Fruit fly (Drosophila melanogaster) whole organism, embryonic: ENCODE measurements around the gene CG11052.

ENCODE experiments used
- Bgb ChIP-seq: fragments of 200-800 bp; sonication (Bioruptor generic); IDR thresholded peaks from 2 replicates; pipeline ENCODE4 v1.3.6; 2022; ENCODE audit warnings: missing biosample characterization, missing genetic modification characterization; ENCODE audit not compliant: partially characterized antibody
- Bteb2 ChIP-seq: fragments of 200-800 bp; sonication (Bioruptor generic); optimal IDR thresholded peaks from 2 replicates; lab custom pipeline; 2016; ENCODE audit warnings: missing biosample characterization, missing genetic modification characterization
- CG10431 ChIP-seq: fragments of 200-800 bp; sonication (Bioruptor generic); optimal IDR thresholded peaks from 3 replicates; lab custom pipeline; 2018; ENCODE audit warnings: missing biosample characterization, mild to moderate bottlenecking, missing genetic modification characterization
- CG10979 ChIP-seq: fragments of 200-800 bp; sonication (Bioruptor generic); optimal IDR thresholded peaks from 2 replicates; lab custom pipeline; 2018; ENCODE audit warnings: missing biosample characterization, mild to moderate bottlenecking, missing genetic modification characterization, moderate library complexity
- CG11085 ChIP-seq: fragments of 200-800 bp; sonication (Bioruptor generic); IDR thresholded peaks from 2 replicates; pipeline ENCODE4 v1.3.6; 2022; ENCODE audit warnings: missing biosample characterization, missing genetic modification characterization
- CG11695 ChIP-seq: fragments of 200-800 bp; sonication (Bioruptor generic); IDR thresholded peaks from 3 replicates; pipeline ENCODE4 v1.3.6; 2022; ENCODE audit warnings: missing biosample characterization, missing genetic modification characterization
- CG12744 ChIP-seq: fragments of 200-800 bp; sonication (Bioruptor generic); optimal IDR thresholded peaks from 2 replicates; lab custom pipeline; 2016; ENCODE audit warnings: missing biosample characterization, missing genetic modification characterization
- CG15696 ChIP-seq: fragments of 200-800 bp; sonication (Bioruptor generic); optimal IDR thresholded peaks from 2 replicates; lab custom pipeline; 2019; ENCODE audit warnings: missing biosample characterization, mild to moderate bottlenecking, missing genetic modification characterization, moderate library complexity
- CG16815 ChIP-seq: fragments of 200-800 bp; sonication (Bioruptor generic); optimal IDR thresholded peaks from 3 replicates; lab custom pipeline; 2017; ENCODE audit warnings: missing biosample characterization, mild to moderate bottlenecking, missing genetic modification characterization
- CG2889 ChIP-seq: fragments of 200-800 bp; sonication (Bioruptor generic); IDR thresholded peaks from 3 replicates; pipeline ENCODE4 v1.3.6; 2022; ENCODE audit warnings: missing biosample characterization, missing genetic modification characterization
- CG31224 ChIP-seq: fragments of 200-800 bp; sonication (Bioruptor generic); IDR thresholded peaks from 2 replicates; pipeline ENCODE4 v1.3.6; 2022; ENCODE audit warnings: missing biosample characterization, missing genetic modification characterization
- CG31365 ChIP-seq: fragments of 200-800 bp; sonication (Bioruptor generic); optimal IDR thresholded peaks from 2 replicates; lab custom pipeline; 2018; ENCODE audit warnings: missing biosample characterization, mild to moderate bottlenecking, missing genetic modification characterization
- CG32532 ChIP-seq: fragments of 200-800 bp; sonication (Bioruptor generic); IDR thresholded peaks from 2 replicates; pipeline ENCODE4 v1.3.6; 2022; ENCODE audit warnings: missing biosample characterization, missing genetic modification characterization
- CG3281 ChIP-seq: fragments of 200-800 bp; sonication (Bioruptor generic); optimal IDR thresholded peaks from 3 replicates; lab custom pipeline; 2017; ENCODE audit warnings: missing biosample characterization, mild to moderate bottlenecking, missing genetic modification characterization
- CG4404 ChIP-seq: fragments of 200-800 bp; sonication (Bioruptor generic); IDR thresholded peaks from 2 replicates; pipeline ENCODE4 v1.3.6; 2022; ENCODE audit warnings: missing biosample characterization, missing genetic modification characterization
- CG4424 ChIP-seq: fragments of 200-800 bp; sonication (Bioruptor generic); optimal IDR thresholded peaks from 3 replicates; lab custom pipeline; 2016; ENCODE audit warnings: missing biosample characterization, missing genetic modification characterization
- CG4820 ChIP-seq: fragments of 200-800 bp; sonication (Bioruptor generic); optimal IDR thresholded peaks from 3 replicates; lab custom pipeline; 2016; ENCODE audit warnings: missing biosample characterization, missing genetic modification characterization
- CG4854 ChIP-seq: fragments of 200-800 bp; sonication (Bioruptor generic); optimal IDR thresholded peaks from 2 replicates; lab custom pipeline; 2016; ENCODE audit warnings: missing biosample characterization, missing genetic modification characterization, inconsistent platforms
- CG5180 ChIP-seq: fragments of 200-800 bp; sonication (Bioruptor generic); optimal IDR thresholded peaks from 3 replicates; lab custom pipeline; 2017; ENCODE audit warnings: missing biosample characterization, missing genetic modification characterization, mild to moderate bottlenecking, moderate library complexity, missing genetic modification reagents
- CG6175 ChIP-seq: fragments of 200-800 bp; sonication (Bioruptor generic); IDR thresholded peaks from 3 replicates; pipeline ENCODE4 v1.3.6; 2022; ENCODE audit warnings: missing biosample characterization, missing genetic modification characterization
- CG6272 ChIP-seq: fragments of 200-800 bp; sonication (Bioruptor generic); IDR thresholded peaks from 2 replicates; pipeline ENCODE4 v1.3.6; 2022; ENCODE audit warnings: missing biosample characterization, missing genetic modification characterization
- CG6689 ChIP-seq: fragments of 200-800 bp; sonication (Bioruptor generic); IDR thresholded peaks from 2 replicates; pipeline ENCODE4 v1.3.6; 2022; ENCODE audit warnings: missing biosample characterization, missing genetic modification characterization
- CrebB ChIP-seq: fragments of 200-800 bp; sonication (Bioruptor generic); optimal IDR thresholded peaks from 3 replicates; lab custom pipeline; 2018; ENCODE audit warnings: missing biosample characterization, mild to moderate bottlenecking, missing genetic modification characterization
- Dll ChIP-seq: fragments of 200-800 bp; sonication (Bioruptor generic); IDR thresholded peaks from 4 replicates; pipeline ENCODE4 v1.3.6; 2022; ENCODE audit warnings: missing biosample characterization, missing genetic modification characterization; ENCODE audit not compliant: partially characterized antibody
- Doc2 ChIP-seq: fragments of 200-800 bp; sonication (Bioruptor generic); IDR thresholded peaks from 2 replicates; pipeline ENCODE4 v1.3.6; 2022; ENCODE audit warnings: missing biosample characterization, missing genetic modification characterization
- Fer3 ChIP-seq: fragments of 200-800 bp; sonication (Bioruptor generic); optimal IDR thresholded peaks from 2 replicates; lab custom pipeline; 2018; ENCODE audit warnings: missing biosample characterization, mild to moderate bottlenecking, missing genetic modification characterization, moderate library complexity
- Hmr ChIP-seq: fragments of 200-800 bp; sonication (Bioruptor generic); optimal IDR thresholded peaks from 3 replicates; lab custom pipeline; 2017; ENCODE audit warnings: mild to moderate bottlenecking, missing biosample characterization, missing genetic modification reagents, missing genetic modification characterization
- Hr39 ChIP-seq: fragments of >200 bp; optimal IDR thresholded peaks from 2 replicates; lab custom pipeline; 2017
- Hr51 ChIP-seq, 2 experiments: fragments of 200-800 bp; sonication (Bioruptor generic); optimal IDR thresholded peaks; 2 replicates in 1 of 2; 3 replicates in 1 of 2; lab custom pipeline; 2016 to 2018; ENCODE audit warnings: missing biosample characterization in 2 of 2, missing genetic modification characterization in 2 of 2, mild to moderate bottlenecking in 1 of 2, moderate library complexity in 1 of 2
- Nf-YA ChIP-seq: fragments of 200-800 bp; sonication (Bioruptor generic); IDR thresholded peaks from 2 replicates; pipeline ENCODE4 v1.3.6; 2022; ENCODE audit warnings: missing biosample characterization, missing genetic modification characterization
- Oaz ChIP-seq: fragments of 200-800 bp; sonication (Bioruptor generic); IDR thresholded peaks from 2 replicates; pipeline ENCODE4 v1.3.6; 2022; ENCODE audit warnings: missing biosample characterization, missing genetic modification characterization
- Sin3A ChIP-seq: fragments of >200 bp; optimal IDR thresholded peaks from 2 replicates; lab custom pipeline; 2018
- TFAM ChIP-seq: fragments of 200-800 bp; sonication (Bioruptor generic); optimal IDR thresholded peaks from 2 replicates; lab custom pipeline; 2017; ENCODE audit warnings: missing biosample characterization, missing genetic modification characterization, inconsistent platforms
- Xrp1 ChIP-seq: fragments of 200-800 bp; sonication (Bioruptor generic); IDR thresholded peaks from 2 replicates; pipeline ENCODE4 v1.3.6; 2022; ENCODE audit warnings: missing biosample characterization, missing genetic modification characterization
- ap ChIP-seq: fragments of 200-800 bp; sonication (Bioruptor generic); IDR thresholded peaks from 2 replicates; pipeline ENCODE4 v1.3.6; 2022; ENCODE audit warnings: missing biosample characterization, missing genetic modification characterization
- chinmo ChIP-seq: fragments of 200-800 bp; sonication (Bioruptor generic); IDR thresholded peaks from 4 replicates; pipeline ENCODE4 v1.3.6; 2022; ENCODE audit warnings: missing biosample characterization, missing genetic modification characterization; ENCODE audit not compliant: partially characterized antibody
- chm ChIP-seq: fragments of 200-800 bp; sonication (Bioruptor generic); IDR thresholded peaks from 2 replicates; pipeline ENCODE4 v1.3.6; 2022; ENCODE audit warnings: missing biosample characterization, missing genetic modification characterization
- chn ChIP-seq: fragments of 200-800 bp; sonication (Bioruptor generic); optimal IDR thresholded peaks from 2 replicates; lab custom pipeline; 2016; ENCODE audit warnings: missing biosample characterization, missing genetic modification characterization
- dati ChIP-seq: fragments of 200-800 bp; sonication (Bioruptor generic); IDR thresholded peaks from 2 replicates; pipeline ENCODE4 v1.3.6; 2022; ENCODE audit warnings: missing biosample characterization, missing genetic modification characterization
- gfzf ChIP-seq: fragments of 200-800 bp; sonication (Bioruptor generic); optimal IDR thresholded peaks from 2 replicates; lab custom pipeline; 2016; ENCODE audit warnings: missing biosample characterization, mild to moderate bottlenecking, missing genetic modification characterization, moderate library complexity
- ken ChIP-seq: fragments of 200-800 bp; sonication (Bioruptor generic); IDR thresholded peaks from 3 replicates; pipeline ENCODE4 v1.3.6; 2022; ENCODE audit warnings: missing biosample characterization, missing genetic modification characterization
- lola ChIP-seq, 3 experiments: fragments of >200 bp in 2 of 3; fragments of 200-800 bp in 1 of 3; sonication (Bioruptor generic) in 1 of 3; optimal IDR thresholded peaks; 2 replicates each; lab custom pipeline; 2017 to 2019; ENCODE audit warnings: missing biosample characterization in 3 of 3, missing genetic modification characterization in 3 of 3, mild to moderate bottlenecking in 1 of 3, moderate library complexity in 1 of 3
- so ChIP-seq: fragments of 200-800 bp; sonication (Bioruptor generic); IDR thresholded peaks from 3 replicates; pipeline ENCODE4 v1.3.6; 2022; ENCODE audit warnings: missing biosample characterization, missing genetic modification characterization
- tgo ChIP-seq: fragments of 200-800 bp; sonication (Bioruptor generic); IDR thresholded peaks from 3 replicates; pipeline ENCODE4 v1.3.6; 2022; ENCODE audit warnings: missing biosample characterization, missing genetic modification characterization
- tll ChIP-seq, 2 experiments: fragments of 200-800 bp in 1 of 2; fragments of >200 bp in 1 of 2; sonication (Bioruptor generic) in 1 of 2; optimal IDR thresholded peaks; 2 replicates each; lab custom pipeline; 2017 to 2019; ENCODE audit warnings: missing biosample characterization in 2 of 2, missing genetic modification characterization in 2 of 2, mild to moderate bottlenecking in 1 of 2, moderate library complexity in 1 of 2
- vfl ChIP-seq: fragments of 200-800 bp; sonication (Bioruptor generic); optimal IDR thresholded peaks from 2 replicates; lab custom pipeline; 2016; ENCODE audit warnings: missing biosample characterization, missing genetic modification characterization
- zen ChIP-seq: fragments of 200-800 bp; sonication (Bioruptor generic); optimal IDR thresholded peaks from 3 replicates; lab custom pipeline; 2018; ENCODE audit warnings: missing biosample characterization, mild to moderate bottlenecking, missing genetic modification characterization, moderate library complexity
- zfh2 ChIP-seq: fragments of 200-800 bp; sonication (Bioruptor generic); optimal IDR thresholded peaks from 2 replicates; lab custom pipeline; 2016; ENCODE audit warnings: missing biosample characterization, missing genetic modification characterization

CG11052 gene

dm6 chr3R:8013121-8014009 is 4.3 kb upstream of the CG11052 start, which contains the start of the genes CG10435 and Pbp95 (continued):
- peak in 1 of 2 experiments; percentile 38 for TF ChIP-seq Hr51 (GFP tag; optimal IDR thresholded peaks at IDR 0.05; lab: Kevin White, UChicago)
- TF ChIP-seq vfl (GFP tag; lab: Kevin White, UChicago) = peak; percentile 67
- peak; percentile 70 for TF ChIP-seq CG6272 (GFP tag; lab: Robert Waterston, UW)
- 0 out of 3 replicates have a peak, but pooled peaks have one; percentile 49 for TF ChIP-seq CG6175 (GFP tag; lab: Robert Waterston, UW)
- peak; percentile 48; the same call in 2 of the 3 replicates for TF ChIP-seq tgo (GFP tag; lab: Robert Waterston, UW)
- TF ChIP-seq CG2889 (GFP tag; lab: Robert Waterston, UW) = peak; percentile 39; the same call in 1 of the 3 replicates
- TF ChIP-seq CG6689 = peak; percentile 60
- no peak for TF ChIP-seq CG4404 (GFP tag; lab: Robert Waterston, UW)
- TF ChIP-seq CG5180 (GFP tag; lab: Kevin White, UChicago) = no peak
- no peak for TF ChIP-seq CG10431 (GFP tag; lab: Kevin White, UChicago)
- TF ChIP-seq Doc2 (GFP tag; lab: Robert Waterston, UW) = no peak
- TF ChIP-seq Hmr = peak; percentile 27
- TF ChIP-seq CG15696 (tag; lab: Kevin White, UChicago) = no peak
- TF ChIP-seq ken (GFP tag; lab: Robert Waterston, UW) = 0 out of 3 replicates have a peak, but pooled peaks have one; percentile 34
- TF ChIP-seq Sin3A (lab: Kevin White, UChicago) = no peak
- TF ChIP-seq so = no peak
- TF ChIP-seq CG4820 = peak; percentile 27
- peak; percentile 68 for TF ChIP-seq zfh2
- TF ChIP-seq dati (GFP tag; lab: Robert Waterston, UW) = no peak
- TF ChIP-seq CG12744 (GFP tag; lab: Kevin White, UChicago) = no peak
- TF ChIP-seq Bteb2 = no peak
- 0 out of 2 replicates have a peak, but pooled peaks have one; percentile 13 for TF ChIP-seq ap (GFP tag; lab: Robert Waterston, UW)
- TF ChIP-seq Nf-YA (GFP tag; lab: Robert Waterston, UW) = peak; percentile 47; the same call in 1 of the 2 replicates
- peak; percentile 80 for TF ChIP-seq Dll (GFP tag; lab: Robert Waterston, UW)
- peak; percentile 43 for TF ChIP-seq Oaz (GFP tag; lab: Robert Waterston, UW)
- peak; percentile 50 for TF ChIP-seq Bgb
- peak; percentile 18 for TF ChIP-seq CG10979 (tag; lab: Kevin White, UChicago)
- TF ChIP-seq Fer3 (tag; lab: Kevin White, UChicago) = peak; percentile 21
- no peak for TF ChIP-seq TFAM (GFP tag; lab: Kevin White, UChicago)
- TF ChIP-seq CrebB (tag; lab: Kevin White, UChicago) = no peak
- peak; percentile 40 for TF ChIP-seq chn (GFP tag; lab: Kevin White, UChicago)
- TF ChIP-seq CG31224 (GFP tag; lab: Robert Waterston, UW) = peak; percentile 38; the same call in 1 of the 2 replicates
- TF ChIP-seq zen = no peak
- no peak for TF ChIP-seq CG4854 (GFP tag; lab: Kevin White, UChicago)
- TF ChIP-seq CG11695 (GFP tag; lab: Robert Waterston, UW) = peak; percentile 51; the same call in 1 of the 3 replicates
- TF ChIP-seq CG4424 (GFP tag; lab: Kevin White, UChicago) = peak; percentile 52
- no peak for TF ChIP-seq Hr39 (lab: Kevin White, UChicago)
- TF ChIP-seq CG3281 = peak; percentile 49
- peak in 1 of 2 experiments; percentile 98 for TF ChIP-seq tll (GFP tag; optimal IDR thresholded peaks at IDR 0.05; lab: Kevin White, UChicago)
- TF ChIP-seq chinmo (GFP tag; lab: Robert Waterston, UW) = 0 out of 4 replicates have a peak, but pooled peaks have one; percentile 48
- TF ChIP-seq Xrp1 (GFP tag; lab: Robert Waterston, UW) = peak; percentile 53; the same call in 1 of the 2 replicates
- TF ChIP-seq gfzf (GFP tag; lab: Kevin White, UChicago) = peak; percentile 11
- TF ChIP-seq chm (GFP tag; lab: Robert Waterston, UW) = 0 out of 2 replicates have a peak, but pooled peaks have one; percentile 39
- peak; percentile 41 for TF ChIP-seq CG16815 (GFP tag; lab: Kevin White, UChicago)
- peak in 1 of 3 experiments; percentile 57 for TF ChIP-seq lola (GFP tag; optimal IDR thresholded peaks at IDR 0.05; lab: Kevin White, UChicago)
- peak; percentile 58 for TF ChIP-seq CG32532 (GFP tag; lab: Robert Waterston, UW)
- no peak for TF ChIP-seq CG31365 (tag; lab: Kevin White, UChicago)
- TF ChIP-seq CG11085 = peak; percentile 56
